Fruit fly (Drosophila melanogaster) whole organism, embryonic: ENCODE measurements around the gene Atx-1.

Experiments used
- Abd-B ChIP-seq: fragments of 200-800 bp; sonication (Bioruptor generic); optimal IDR thresholded peaks from 2 replicates; lab custom pipeline; 2018; ENCODE audit warnings: missing biosample characterization, mild to moderate bottlenecking, missing genetic modification characterization, moderate library complexity
- Adf1 ChIP-seq: fragments of 200-800 bp; sonication (Bioruptor generic); IDR thresholded peaks from 2 replicates; pipeline ENCODE4 v1.3.6; 2022; ENCODE audit warnings: missing biosample characterization, missing genetic modification characterization
- Atf3 ChIP-seq: fragments of 200-800 bp; sonication (Bioruptor generic); optimal IDR thresholded peaks from 3 replicates; lab custom pipeline; 2016; ENCODE audit warnings: missing biosample characterization, missing genetic modification characterization
- CG10147 ChIP-seq: fragments of 200-800 bp; sonication (Bioruptor generic); optimal IDR thresholded peaks from 2 replicates; lab custom pipeline; 2019; ENCODE audit warnings: missing biosample characterization, mild to moderate bottlenecking, missing genetic modification characterization, moderate library complexity
- CG11085 ChIP-seq: fragments of 200-800 bp; sonication (Bioruptor generic); IDR thresholded peaks from 2 replicates; pipeline ENCODE4 v1.3.6; 2022; ENCODE audit warnings: missing biosample characterization, missing genetic modification characterization
- CG11398 ChIP-seq: fragments of 200-800 bp; sonication (Bioruptor generic); optimal IDR thresholded peaks from 2 replicates; lab custom pipeline; 2016; ENCODE audit warnings: missing biosample characterization, missing genetic modification characterization
- CG15269 ChIP-seq: fragments of 200-800 bp; sonication (Bioruptor generic); optimal IDR thresholded peaks from 2 replicates; lab custom pipeline; 2018; ENCODE audit warnings: missing biosample characterization, mild to moderate bottlenecking, missing genetic modification characterization, moderate library complexity
- CG17385 ChIP-seq: fragments of 200-800 bp; sonication (Bioruptor generic); optimal IDR thresholded peaks from 3 replicates; lab custom pipeline; 2018; ENCODE audit warnings: missing biosample characterization, mild to moderate bottlenecking, missing genetic modification characterization
- CG17568 ChIP-seq: fragments of 200-800 bp; sonication (Bioruptor generic); optimal IDR thresholded peaks from 2 replicates; lab custom pipeline; 2018; ENCODE audit warnings: missing biosample characterization, mild to moderate bottlenecking, missing genetic modification characterization, moderate library complexity
- CG18011 ChIP-seq: fragments of 200-800 bp; sonication (Bioruptor generic); optimal IDR thresholded peaks from 2 replicates; lab custom pipeline; 2017; ENCODE audit warnings: missing biosample characterization, missing genetic modification characterization, mild to moderate bottlenecking, moderate library complexity, missing genotype
- CG2712 ChIP-seq: fragments of 200-800 bp; optimal IDR thresholded peaks from 3 replicates; lab custom pipeline; 2019; ENCODE audit warnings: missing biosample characterization, mild to moderate bottlenecking, missing genetic modification characterization, moderate library complexity
- CG30020 ChIP-seq: fragments of 200-800 bp; optimal IDR thresholded peaks from 2 replicates; lab custom pipeline; 2019; ENCODE audit warnings: missing biosample characterization, mild to moderate bottlenecking, missing genetic modification characterization, moderate library complexity
- CG31224 ChIP-seq: fragments of 200-800 bp; sonication (Bioruptor generic); IDR thresholded peaks from 2 replicates; pipeline ENCODE4 v1.3.6; 2022; ENCODE audit warnings: missing biosample characterization, missing genetic modification characterization
- CG3163 ChIP-seq: fragments of 200-800 bp; sonication (Bioruptor generic); optimal IDR thresholded peaks from 3 replicates; lab custom pipeline; 2016; ENCODE audit warnings: missing biosample characterization, missing genetic modification characterization
- CG32532 ChIP-seq: fragments of 200-800 bp; sonication (Bioruptor generic); IDR thresholded peaks from 2 replicates; pipeline ENCODE4 v1.3.6; 2022; ENCODE audit warnings: missing biosample characterization, missing genetic modification characterization
- CG4360 ChIP-seq: fragments of 200-800 bp; sonication (Bioruptor generic); IDR thresholded peaks from 2 replicates; pipeline ENCODE4 v1.3.6; 2022; ENCODE audit warnings: missing biosample characterization, missing genetic modification characterization
- CG4617 ChIP-seq: fragments of 200-800 bp; sonication (Bioruptor generic); optimal IDR thresholded peaks from 3 replicates; lab custom pipeline; 2016; ENCODE audit warnings: missing biosample characterization, missing genetic modification characterization, borderline replicate concordance
- CG4820 ChIP-seq: fragments of 200-800 bp; sonication (Bioruptor generic); optimal IDR thresholded peaks from 3 replicates; lab custom pipeline; 2016; ENCODE audit warnings: missing biosample characterization, missing genetic modification characterization
- CG5180 ChIP-seq: fragments of 200-800 bp; sonication (Bioruptor generic); optimal IDR thresholded peaks from 3 replicates; lab custom pipeline; 2017; ENCODE audit warnings: missing biosample characterization, missing genetic modification characterization, mild to moderate bottlenecking, moderate library complexity, missing genetic modification reagents
- CG7556 ChIP-seq: fragments of 200-800 bp; sonication (Bioruptor generic); optimal IDR thresholded peaks from 2 replicates; lab custom pipeline; 2017; ENCODE audit warnings: missing biosample characterization, mild to moderate bottlenecking, missing genetic modification characterization
- CG7839 ChIP-seq: fragments of 200-800 bp; sonication (Bioruptor generic); optimal IDR thresholded peaks from 3 replicates; lab custom pipeline; 2018; ENCODE audit warnings: missing biosample characterization, mild to moderate bottlenecking, missing genetic modification characterization, moderate library complexity
- CG9437 ChIP-seq: fragments of 200-800 bp; sonication (Bioruptor generic); optimal IDR thresholded peaks from 2 replicates; lab custom pipeline; 2018; ENCODE audit warnings: missing biosample characterization, mild to moderate bottlenecking, missing genetic modification characterization
- CoRest ChIP-seq: fragments of 200-800 bp; sonication (Bioruptor generic); optimal IDR thresholded peaks from 3 replicates; lab custom pipeline; 2018; ENCODE audit warnings: missing biosample characterization, mild to moderate bottlenecking, missing genetic modification characterization, moderate library complexity
- Hey ChIP-seq: fragments of 200-800 bp; sonication (Bioruptor generic); optimal IDR thresholded peaks from 3 replicates; lab custom pipeline; 2018; ENCODE audit warnings: missing biosample characterization, mild to moderate bottlenecking, missing genetic modification characterization
- MESR4 ChIP-seq: fragments of 200-800 bp; sonication (Bioruptor generic); optimal IDR thresholded peaks from 2 replicates; lab custom pipeline; 2018; ENCODE audit warnings: missing biosample characterization, mild to moderate bottlenecking, missing genetic modification characterization, moderate library complexity
- Myb ChIP-seq: fragments of 200-800 bp; sonication (Bioruptor generic); optimal IDR thresholded peaks from 2 replicates; lab custom pipeline; 2016; ENCODE audit warnings: missing biosample characterization, missing genetic modification characterization
- NfI ChIP-seq: fragments of 200-800 bp; sonication (Bioruptor generic); optimal IDR thresholded peaks from 3 replicates; lab custom pipeline; 2018; ENCODE audit warnings: missing biosample characterization, mild to moderate bottlenecking, missing genetic modification characterization, moderate library complexity
- Oli ChIP-seq: fragments of 200-800 bp; sonication (Bioruptor generic); optimal IDR thresholded peaks from 2 replicates; lab custom pipeline; 2018; ENCODE audit warnings: missing biosample characterization, mild to moderate bottlenecking, missing genetic modification characterization, moderate library complexity
- Vsx1 ChIP-seq: fragments of 200-800 bp; sonication (Bioruptor generic); optimal IDR thresholded peaks from 2 replicates; lab custom pipeline; 2017; ENCODE audit warnings: missing biosample characterization, mild to moderate bottlenecking, missing genetic modification characterization, missing genetic modification reagents
- abd-A ChIP-seq: fragments of 200-800 bp; sonication (Bioruptor generic); optimal IDR thresholded peaks from 3 replicates; lab custom pipeline; 2019; ENCODE audit warnings: missing biosample characterization, mild to moderate bottlenecking, missing genetic modification characterization, moderate library complexity
- ato ChIP-seq: fragments of 200-800 bp; sonication (Bioruptor generic); IDR thresholded peaks from 2 replicates; pipeline ENCODE4 v1.3.6; 2022; ENCODE audit warnings: missing biosample characterization, missing genetic modification characterization; ENCODE audit not compliant: partially characterized antibody
- bowl ChIP-seq: fragments of 200-800 bp; sonication (Bioruptor generic); IDR thresholded peaks from 2 replicates; pipeline ENCODE4 v1.3.6; 2022; ENCODE audit warnings: missing biosample characterization, missing genetic modification characterization
- cg ChIP-seq: fragments of 200-800 bp; sonication (Bioruptor generic); optimal IDR thresholded peaks from 3 replicates; lab custom pipeline; 2019; ENCODE audit warnings: missing biosample characterization, mild to moderate bottlenecking, missing genetic modification characterization, moderate library complexity
- chn ChIP-seq: fragments of 200-800 bp; sonication (Bioruptor generic); optimal IDR thresholded peaks from 2 replicates; lab custom pipeline; 2016; ENCODE audit warnings: missing biosample characterization, missing genetic modification characterization
- dpn ChIP-seq, 2 experiments: fragments of 200-800 bp; sonication (Bioruptor generic); optimal IDR thresholded peaks; 3 replicates each; lab custom pipeline; 2016; ENCODE audit warnings: missing biosample characterization in 2 of 2, missing genetic modification characterization in 2 of 2
- eve ChIP-seq, 2 experiments: fragments of >200 bp; optimal IDR thresholded peaks; 2 replicates each; lab custom pipeline; 2017; ENCODE audit warnings: missing biosample characterization in 2 of 2, missing genetic modification characterization in 2 of 2
- fru ChIP-seq: fragments of >200 bp; optimal IDR thresholded peaks from 2 replicates; lab custom pipeline; 2017
- ham ChIP-seq: fragments of 200-800 bp; sonication (Bioruptor generic); IDR thresholded peaks from 2 replicates; pipeline ENCODE4 v1.3.6; 2022; ENCODE audit warnings: missing biosample characterization, missing genetic modification characterization
- knrl ChIP-seq: fragments of 200-800 bp; sonication (Bioruptor generic); IDR thresholded peaks from 3 replicates; pipeline ENCODE4 v1.3.6; 2022; ENCODE audit warnings: missing biosample characterization, missing genetic modification characterization; ENCODE audit not compliant: partially characterized antibody
- mirr ChIP-seq: fragments of 200-800 bp; sonication (Bioruptor generic); optimal IDR thresholded peaks from 3 replicates; lab custom pipeline; 2018; ENCODE audit warnings: missing biosample characterization, mild to moderate bottlenecking, missing genetic modification characterization
- nmo ChIP-seq: fragments of 200-800 bp; sonication (Bioruptor generic); optimal IDR thresholded peaks from 2 replicates; lab custom pipeline; 2018; ENCODE audit warnings: missing biosample characterization, mild to moderate bottlenecking, missing genetic modification characterization, moderate library complexity
- org-1 ChIP-seq: fragments of 200-800 bp; sonication (Bioruptor generic); optimal IDR thresholded peaks from 2 replicates; lab custom pipeline; 2017; ENCODE audit warnings: missing biosample characterization, missing genetic modification characterization
- pnt ChIP-seq: fragments of 200-800 bp; sonication (Bioruptor generic); optimal IDR thresholded peaks from 3 replicates; lab custom pipeline; 2016; ENCODE audit warnings: missing biosample characterization, missing genetic modification characterization
- pros ChIP-seq: fragments of 200-800 bp; sonication (Bioruptor generic); optimal IDR thresholded peaks from 3 replicates; lab custom pipeline; 2019; ENCODE audit warnings: missing biosample characterization, mild to moderate bottlenecking, missing genetic modification characterization, moderate library complexity
- scrt ChIP-seq: fragments of 200-800 bp; sonication (Bioruptor generic); optimal IDR thresholded peaks from 2 replicates; lab custom pipeline; 2018; ENCODE audit warnings: missing biosample characterization, mild to moderate bottlenecking, missing genetic modification characterization, moderate library complexity
- sd ChIP-seq: fragments of 200-800 bp; sonication (Bioruptor generic); optimal IDR thresholded peaks from 3 replicates; lab custom pipeline; 2018; ENCODE audit warnings: missing biosample characterization, mild to moderate bottlenecking, missing genetic modification characterization, moderate library complexity
- tgo ChIP-seq: fragments of 200-800 bp; sonication (Bioruptor generic); IDR thresholded peaks from 3 replicates; pipeline ENCODE4 v1.3.6; 2022; ENCODE audit warnings: missing biosample characterization, missing genetic modification characterization
- tna ChIP-seq: fragments of 200-800 bp; sonication (Bioruptor generic); IDR thresholded peaks from 2 replicates; pipeline ENCODE4 v1.3.6; 2022; ENCODE audit warnings: missing biosample characterization, missing genetic modification characterization; ENCODE audit not compliant: partially characterized antibody
- tx ChIP-seq: fragments of 200-800 bp; sonication (Bioruptor generic); optimal IDR thresholded peaks from 2 replicates; lab custom pipeline; 2016; ENCODE audit warnings: missing biosample characterization, missing genetic modification characterization
- wdn ChIP-seq: fragments of 200-800 bp; sonication (Bioruptor generic); IDR thresholded peaks from 2 replicates; pipeline ENCODE4 v1.3.6; 2022; ENCODE audit warnings: missing biosample characterization, missing genetic modification characterization

Gene Atx-1

DNA sequence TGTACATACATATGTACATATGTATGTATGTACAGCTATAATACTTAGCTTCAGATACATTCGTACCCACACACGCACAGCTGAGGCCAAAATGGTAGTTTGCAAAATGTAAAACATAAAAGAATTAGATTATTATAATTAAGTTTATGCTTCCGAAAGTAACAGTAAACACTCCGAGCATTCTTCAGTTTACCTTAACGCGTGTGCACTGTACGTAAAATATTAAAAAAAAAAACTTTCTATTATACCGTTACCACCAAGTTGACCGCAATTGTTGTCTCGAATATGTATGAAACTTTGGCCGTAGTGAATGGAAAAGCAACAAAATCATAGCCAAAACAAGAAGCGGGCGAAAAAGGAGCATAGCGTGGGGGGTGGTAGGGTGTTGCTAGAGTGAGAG is 31.6 kb downstream of the Atx-1 start (continued):
- peak; percentile 83 for TF ChIP-seq CG4820 (GFP tag; lab: Kevin White, UChicago)
- peak; percentile 31 for TF ChIP-seq Myb (GFP tag; lab: Kevin White, UChicago)
- TF ChIP-seq cg (GFP tag; lab: Kevin White, UChicago) = no peak
- peak; percentile 48; the same call in 1 of the 2 replicates for TF ChIP-seq CG31224
- TF ChIP-seq wdn = peak; percentile 61; the same call in 1 of the 2 replicates
- peak; percentile 76 for TF ChIP-seq CG17385 (GFP tag; lab: Kevin White, UChicago)
- peak; percentile 5 for TF ChIP-seq tx (GFP tag; lab: Kevin White, UChicago)
- TF ChIP-seq scrt (GFP tag; lab: Kevin White, UChicago) = peak; percentile 75
- TF ChIP-seq knrl = no peak
- no peak for TF ChIP-seq Hey (tag; lab: Kevin White, UChicago)
- peak; percentile 58 for TF ChIP-seq CG18011 (GFP tag; lab: Kevin White, UChicago)
- TF ChIP-seq MESR4 (GFP tag; lab: Kevin White, UChicago) = peak; percentile 18
- TF ChIP-seq eve (GFP tag; optimal IDR thresholded peaks at IDR 0.05; lab: Kevin White, UChicago) = no peak
- peak; percentile 29 for TF ChIP-seq pnt (GFP tag; lab: Kevin White, UChicago)
- TF ChIP-seq CG7556 (GFP tag; lab: Kevin White, UChicago) = peak; percentile 84
- TF ChIP-seq CG15269 (tag; lab: Kevin White, UChicago) = peak; percentile 86
- peak; percentile 12 for TF ChIP-seq CG3163 (GFP tag; lab: Kevin White, UChicago)
- peak; percentile 60 for TF ChIP-seq sd (tag; lab: Kevin White, UChicago)
- peak; percentile 7 for TF ChIP-seq pros (GFP tag; lab: Kevin White, UChicago)
- no peak for TF ChIP-seq ham (GFP tag; lab: Robert Waterston, UW)
- peak; percentile 87 for TF ChIP-seq CG32532 (GFP tag; lab: Robert Waterston, UW)
- peak; percentile 66 for TF ChIP-seq CG5180 (GFP tag; lab: Kevin White, UChicago)
- no peak for TF ChIP-seq CG11398 (GFP tag; lab: Kevin White, UChicago)
- TF ChIP-seq tgo (GFP tag; lab: Robert Waterston, UW) = peak; percentile 82
- peak; percentile 85 for TF ChIP-seq CG2712
- TF ChIP-seq NfI (GFP tag; lab: Kevin White, UChicago) = peak; percentile 73
- no peak for TF ChIP-seq Adf1 (GFP tag; lab: Robert Waterston, UW)
- TF ChIP-seq Atf3 (GFP tag; lab: Kevin White, UChicago) = no peak
- peak; percentile 89 for TF ChIP-seq CG7839 (tag; lab: Kevin White, UChicago)
- TF ChIP-seq fru (lab: Kevin White, UChicago) = no peak
- TF ChIP-seq org-1 (GFP tag; lab: Kevin White, UChicago) = peak; percentile 83
- TF ChIP-seq chn (GFP tag; lab: Kevin White, UChicago) = peak; percentile 66
- peak; percentile 45 for TF ChIP-seq CG4617 (GFP tag; lab: Kevin White, UChicago)
- TF ChIP-seq mirr (GFP tag; lab: Kevin White, UChicago) = no peak
- no peak for TF ChIP-seq bowl (GFP tag; lab: Robert Waterston, UW)
- TF ChIP-seq Vsx1 (GFP tag; lab: Kevin White, UChicago) = peak; percentile 65
- no peak for TF ChIP-seq ato (GFP tag; lab: Robert Waterston, UW)
- peak; percentile 65 for TF ChIP-seq Abd-B (GFP tag; lab: Kevin White, UChicago)
- peak; percentile 84 for TF ChIP-seq nmo
- peak; percentile 1 for TF ChIP-seq CG30020
- TF ChIP-seq CoRest (tag; lab: Kevin White, UChicago) = peak; percentile 82
- no peak for TF ChIP-seq tna (GFP tag; lab: Robert Waterston, UW)
- TF ChIP-seq CG4360 (GFP tag; lab: Robert Waterston, UW) = peak; percentile 5; the same call in 1 of the 2 replicates
- peak; percentile 54 for TF ChIP-seq CG11085 (GFP tag; lab: Robert Waterston, UW)
- peak; percentile 77 for TF ChIP-seq CG10147 (GFP tag; lab: Kevin White, UChicago)
- peak; percentile 74 for TF ChIP-seq CG9437 (GFP tag; lab: Kevin White, UChicago)
- TF ChIP-seq abd-A (tag; lab: Kevin White, UChicago) = no peak
- TF ChIP-seq CG17568 (GFP tag; lab: Kevin White, UChicago) = peak; percentile 84
- peak; percentile 86 for TF ChIP-seq Oli (tag; lab: Kevin White, UChicago)
- peak; percentile 63 to 73 for TF ChIP-seq dpn (GFP tag; optimal IDR thresholded peaks at IDR 0.05; lab: Kevin White, UChicago)
